Worm (Caenorhabditis elegans): ENCODE measurements around the gene srh-193.
"Not testable (repeated sequence)": the region's sequence is repeated elsewhere in the genome, so short reads cannot be mapped to it uniquely, and the experiment has no call there.

The srh-193 gene

DNA sequence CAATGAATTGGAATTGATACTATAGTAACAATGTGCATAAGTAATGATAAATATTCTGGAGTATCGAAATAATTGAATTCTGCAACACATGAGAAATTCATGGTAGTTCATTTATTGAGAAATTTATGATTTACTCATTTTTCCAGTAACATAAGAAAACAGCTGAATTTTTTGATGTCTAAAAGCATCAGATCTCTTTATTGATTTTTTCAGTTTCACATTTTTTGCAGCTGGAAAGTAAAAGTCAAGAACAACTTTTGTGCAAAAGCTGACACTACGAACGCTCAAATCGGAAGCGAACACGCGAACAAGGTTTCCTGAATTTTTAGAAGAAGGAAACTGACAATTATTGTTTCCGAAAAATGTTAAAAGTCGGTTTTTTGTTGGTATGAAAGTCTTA is at the start of gene srh-193:
Gene srh-193, minus strand, starts transcription at position 101 of the 400 bp plus-strand sequence.
- not testable (repeated sequence) for TF ChIP-seq ztf-3 (GFP tag; optimal IDR thresholded peaks at IDR 0.05); madf-8 (GFP tag; conservative IDR thresholded peaks at IDR 0.05); B0336.3 (GFP tag; IDR thresholded peaks at IDR 0.05)

- TF ChIP-seq F57C9.4 (tag; optimal IDR thresholded peaks at IDR 0.05) (no peak), lin-35 (GFP tag; optimal IDR thresholded peaks at IDR 0.05) (peak in 1 of 3 experiments; percentile 39), mcd-1 (GFP tag; IDR thresholded peaks at IDR 0.05) (peak; percentile 47)
Observed at ce11 chrV:4339479-4339878, 49.5 kb upstream of the srh-193 start.

DNA sequence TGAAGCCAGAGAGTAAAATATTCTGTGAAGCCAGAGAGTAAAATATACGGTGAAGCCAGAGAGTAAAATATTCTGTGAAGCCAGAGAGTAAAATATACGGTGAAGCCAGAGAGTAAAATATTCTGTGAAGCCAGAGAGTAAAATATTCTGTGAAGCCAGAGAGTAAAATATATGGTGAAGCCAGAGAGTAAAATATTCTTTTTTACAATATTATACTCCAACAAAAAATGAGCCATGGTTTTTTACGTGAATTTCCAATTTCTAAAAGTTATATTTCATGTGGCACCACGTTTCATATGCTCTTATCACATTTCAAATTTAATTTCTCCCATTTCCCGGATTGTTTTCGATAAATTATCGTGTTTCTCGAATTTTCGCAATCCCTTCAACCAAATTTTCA is 46.5 kb upstream of the srh-193 start, which contains the start of gene irld-1:
Gene irld-1, plus strand, starts transcription at position 301 of the 400 bp plus-strand sequence.
- TF ChIP-seq egrh-3 (GFP tag; IDR thresholded peaks at IDR 0.05), result peak; percentile 85

- TF ChIP-seq Y53F4B.3 (GFP tag; IDR thresholded peaks at IDR 0.05) (peak; percentile 62; the same call in 1 of the 2 replicates), egrh-3 (GFP tag; IDR thresholded peaks at IDR 0.05) (peak; percentile 92)
Observed at ce11 chrV:4335724-4336123, 45.7 kb upstream of the srh-193 start.

DNA sequence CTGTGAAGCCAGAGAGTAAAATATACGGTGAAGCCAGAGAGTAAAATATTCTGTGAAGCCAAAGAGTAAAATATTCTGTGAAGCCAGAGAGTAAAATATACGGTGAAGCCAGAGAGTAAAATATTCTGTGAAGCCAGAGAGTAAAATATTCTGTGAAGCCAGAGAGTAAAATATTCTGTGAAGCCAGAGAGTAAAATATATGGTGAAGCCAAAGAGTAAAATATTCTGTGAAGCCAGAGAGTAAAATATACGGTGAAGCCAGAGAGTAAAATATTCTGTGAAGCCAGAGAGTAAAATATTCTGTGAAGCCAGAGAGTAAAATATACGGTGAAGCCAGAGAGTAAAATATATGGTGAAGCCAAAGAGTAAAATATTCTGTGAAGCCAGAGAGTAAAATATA is 44.2 kb upstream of the srh-193 start:
- TF ChIP-seq Y53F4B.3 (GFP tag; IDR thresholded peaks at IDR 0.05), result peak; percentile 61; the same call in 1 of the 2 replicates
- TF ChIP-seq egrh-3 (GFP tag; IDR thresholded peaks at IDR 0.05), result peak; percentile 92

ce11 chrV:4333518-4333917 is 43.5 kb upstream of the srh-193 start:
- TF ChIP-seq egrh-3 (GFP tag; IDR thresholded peaks at IDR 0.05), result peak; percentile 96
- TF ChIP-seq Y53F4B.3 (GFP tag; IDR thresholded peaks at IDR 0.05), result peak; percentile 74; the same call in 1 of the 2 replicates

DNA sequence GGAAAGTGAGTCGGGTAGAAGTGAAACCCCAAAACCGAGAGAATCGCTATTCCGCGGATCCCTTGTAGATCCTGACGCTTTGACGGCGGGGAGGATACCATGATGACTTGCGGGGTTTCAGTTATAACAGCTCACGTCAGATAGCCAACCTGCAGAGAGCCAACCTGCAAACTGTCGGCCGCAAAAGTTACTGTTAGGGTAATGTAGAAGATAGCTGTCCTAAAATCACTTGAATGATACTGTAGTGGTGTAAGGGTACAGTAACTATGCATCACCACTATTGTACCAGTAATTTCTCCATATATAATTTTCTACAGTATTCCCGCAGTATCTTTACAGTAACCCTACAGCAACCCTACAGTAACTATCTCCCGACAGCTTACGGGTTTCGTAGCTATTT is 42.5 kb upstream of the srh-193 start, which contains the start of gene oac-12:
Gene oac-12, minus strand, starts transcription at position 101 of the 400 bp plus-strand sequence.
- TF ChIP-seq akir-1 (GFP tag; optimal IDR thresholded peaks at IDR 0.05) (no peak), B0261.1 (tag; optimal IDR thresholded peaks at IDR 0.05) (no peak), dpl-1 (GFP tag; optimal IDR thresholded peaks at IDR 0.05) (no peak), lin-40 (tag; optimal IDR thresholded peaks at IDR 0.05) (no peak), ccch-3 (GFP tag; optimal IDR thresholded peaks at IDR 0.05) (no peak), nfya-1 (tag; optimal IDR thresholded peaks at IDR 0.05; ENCODE audit: borderline replicate concordance, insufficient read depth) (no peak), zim-3 (tag; optimal IDR thresholded peaks at IDR 0.05) (no peak), T07F8.4 (tag; optimal IDR thresholded peaks at IDR 0.05) (no peak)

DNA sequence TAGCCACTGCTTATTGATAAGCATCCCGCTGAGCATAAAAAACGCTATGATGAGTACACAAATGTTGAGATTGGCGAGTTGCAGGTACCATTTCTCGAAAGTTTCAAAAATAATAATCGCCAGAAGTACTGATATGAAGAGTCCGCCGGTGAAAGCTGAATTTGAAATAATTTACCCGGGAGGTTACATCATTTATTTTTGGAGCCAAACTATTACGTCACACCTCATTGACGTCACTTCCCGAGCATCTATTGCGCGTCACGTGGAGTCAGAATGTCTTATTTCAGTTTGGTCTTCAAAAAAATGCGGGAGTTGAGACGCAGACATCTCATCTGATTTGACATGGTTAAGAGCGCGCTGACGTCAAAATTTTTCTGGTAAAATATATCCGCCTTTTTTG is 40.8 kb upstream of the srh-193 start:
- no peak for TF ChIP-seq K12H6.12 (tag; optimal IDR thresholded peaks at IDR 0.05)
- no peak for TF ChIP-seq B0261.1 (tag; optimal IDR thresholded peaks at IDR 0.05)
- no peak for TF ChIP-seq hlh-12 (tag; optimal IDR thresholded peaks at IDR 0.05)
- TF ChIP-seq K11D2.4 (GFP tag; IDR thresholded peaks at IDR 0.05), result no peak
- TF ChIP-seq ceh-100 (GFP tag; IDR thresholded peaks at IDR 0.05), result no peak
- TF ChIP-seq madf-3 (GFP tag; IDR thresholded peaks at IDR 0.05), result no peak
- no peak for TF ChIP-seq nhr-90 (tag; optimal IDR thresholded peaks at IDR 0.05)
- TF ChIP-seq attf-6 (GFP tag; IDR thresholded peaks at IDR 0.05), result no peak
- no peak for TF ChIP-seq bed-1 (GFP tag; IDR thresholded peaks at IDR 0.05)
- TF ChIP-seq D2030.7 (GFP tag; IDR thresholded peaks at IDR 0.05), result no peak
- TF ChIP-seq pha-4 (tag; optimal IDR thresholded peaks at IDR 0.05), result no peak
- TF ChIP-seq ets-4 (GFP tag; optimal IDR thresholded peaks at IDR 0.05), result no peak
- no peak for TF ChIP-seq zfh-2 (GFP tag; conservative IDR thresholded peaks at IDR 0.05)
- no peak for TF ChIP-seq F22D6.2 (tag; optimal IDR thresholded peaks at IDR 0.05)
- TF ChIP-seq him-1 (tag; optimal IDR thresholded peaks at IDR 0.05), result no peak
